Worm (Caenorhabditis elegans) whole organism, L4/young adult: ENCODE results near the gene srlf-5.

Experiments used
- W03F9.2 ChIP-seq: fragments of 150-350 bp; optimal IDR thresholded peaks from 2 replicates; lab custom pipeline; 2014; ENCODE audit warnings: missing biosample characterization, missing genetic modification characterization
- dao-5 ChIP-seq: sonication (generic microtip); optimal IDR thresholded peaks from 2 replicates; lab custom pipeline; 2016; ENCODE audit warnings: missing genotype, missing genetic modification characterization, moderate library complexity, missing compliant biosample characterization
- him-1 ChIP-seq: sonication (generic microtip); optimal IDR thresholded peaks from 2 replicates; lab custom pipeline; 2016; ENCODE audit warnings: missing genotype, missing genetic modification reagents, missing genetic modification characterization, missing compliant biosample characterization

The srlf-5 gene

ce11 chrIV:12901602-12902001 lies 24.9 kb downstream of the srlf-5 start:
- TF ChIP-seq W03F9.2 (tag; lab: Kevin White, UChicago), result no peak

ce11 chrIV:12900267-12900666 lies 26.3 kb downstream of the srlf-5 start, which contains the start of gene K08D8.10:
Gene K08D8.10 (plus strand): TSS chrIV:12900567.
- TF ChIP-seq dao-5 (no peak), him-1 (tag; lab: Kevin White, UChicago) (no peak), W03F9.2 (tag; lab: Kevin White, UChicago) (no peak)

ce11 chrIV:12899392-12899791 lies 27.1 kb downstream of the srlf-5 start, which contains the start of gene K08D8.9:
Gene K08D8.9 (plus strand): TSS chrIV:12899692.
- TF ChIP-seq him-1 (tag; lab: Kevin White, UChicago) (no peak), dao-5 (no peak), W03F9.2 (tag; lab: Kevin White, UChicago) (no peak)

ce11 chrIV:12898823-12899222 lies 27.7 kb downstream of the srlf-5 start:
- TF ChIP-seq dao-5 (no peak), him-1 (tag; lab: Kevin White, UChicago) (no peak), W03F9.2 (tag; lab: Kevin White, UChicago) (no peak)

ce11 chrIV:12897146-12897545 lies 29.4 kb downstream of the srlf-5 start:
- no peak for TF ChIP-seq W03F9.2 (tag; lab: Kevin White, UChicago)
- TF ChIP-seq him-1 (tag; lab: Kevin White, UChicago), result no peak
- no peak for TF ChIP-seq dao-5

- TF ChIP-seq W03F9.2 (tag; lab: Kevin White, UChicago) (no peak), him-1 (tag; lab: Kevin White, UChicago) (no peak), dao-5 (no peak)
Measured at ce11 chrIV:12896371-12896882, 30.1 kb downstream of the srlf-5 start, which contains the start of gene K08D8.7. Gene K08D8.7 (plus strand): TSS chrIV:12896832.

- TF ChIP-seq him-1 (tag; lab: Kevin White, UChicago), result no peak
- TF ChIP-seq W03F9.2 (tag; lab: Kevin White, UChicago), result no peak
- no peak for TF ChIP-seq dao-5
Measured at ce11 chrIV:12894996-12895395, 31.5 kb downstream of the srlf-5 start, which contains the start of gene K08D8.11. Gene K08D8.11 (plus strand): TSS chrIV:12895296.

ce11 chrIV:12893166-12893565 lies 33.4 kb downstream of the srlf-5 start, which contains the start of gene K08D8.12:
Gene K08D8.12 (plus strand): TSS chrIV:12893466.
- TF ChIP-seq dao-5 (no peak), W03F9.2 (tag; lab: Kevin White, UChicago) (no peak), him-1 (tag; lab: Kevin White, UChicago) (no peak)

ce11 chrIV:12892194-12892593 lies 34.3 kb downstream of the srlf-5 start, which contains the start of gene K08D8.1:
Gene K08D8.1 (plus strand): TSS chrIV:12892494.
- TF ChIP-seq dao-5 (no peak), him-1 (tag; lab: Kevin White, UChicago) (no peak), W03F9.2 (tag; lab: Kevin White, UChicago) (no peak)

- TF ChIP-seq dao-5, result no peak
- no peak for TF ChIP-seq W03F9.2 (tag; lab: Kevin White, UChicago)
- TF ChIP-seq him-1 (tag; lab: Kevin White, UChicago), result no peak
Measured at ce11 chrIV:12891080-12891479, 35.5 kb downstream of the srlf-5 start.

ce11 chrIV:12890445-12890844 lies 36.1 kb downstream of the srlf-5 start, which contains the start of gene K08D8.6:
Gene K08D8.6 (minus strand): TSS chrIV:12890508.
- no peak for TF ChIP-seq dao-5
- TF ChIP-seq him-1 (tag; lab: Kevin White, UChicago), result no peak

- TF ChIP-seq W03F9.2 (tag; lab: Kevin White, UChicago) (no peak), dao-5 (no peak), him-1 (tag; lab: Kevin White, UChicago) (no peak)
Measured at ce11 chrIV:12886012-12886411, 40.5 kb downstream of the srlf-5 start.

- TF ChIP-seq dao-5 (no peak), him-1 (tag; lab: Kevin White, UChicago) (no peak), W03F9.2 (tag; lab: Kevin White, UChicago) (no peak)
Measured at ce11 chrIV:12883190-12883589, 43.3 kb downstream of the srlf-5 start, which contains the start of gene ZK896.4. Gene ZK896.4 (minus strand): TSS chrIV:12883290.

- TF ChIP-seq him-1 (tag; lab: Kevin White, UChicago) (no peak), W03F9.2 (tag; lab: Kevin White, UChicago) (no peak), dao-5 (no peak)
Measured at ce11 chrIV:12879557-12879956, 47.0 kb downstream of the srlf-5 start, which contains the start of gene ZK896.5. Gene ZK896.5 (minus strand): TSS chrIV:12879645.

ce11 chrIV:12876558-12876957 lies 50.0 kb downstream of the srlf-5 start:
- TF ChIP-seq W03F9.2 (tag; lab: Kevin White, UChicago) (no peak), dao-5 (no peak), him-1 (tag; lab: Kevin White, UChicago) (no peak)
